Worm (Caenorhabditis elegans) whole organism, L4/young adult: ENCODE results near the gene R01H2.4.

Source experiments
- W03F9.2 ChIP-seq: fragments of 150-350 bp; optimal IDR thresholded peaks from 2 replicates; lab custom pipeline; 2014; ENCODE audit warnings: missing biosample characterization, missing genetic modification characterization
- him-1 ChIP-seq: sonication (generic microtip); optimal IDR thresholded peaks from 2 replicates; lab custom pipeline; 2016; ENCODE audit warnings: missing genotype, missing genetic modification reagents, missing genetic modification characterization, missing compliant biosample characterization

DNA sequence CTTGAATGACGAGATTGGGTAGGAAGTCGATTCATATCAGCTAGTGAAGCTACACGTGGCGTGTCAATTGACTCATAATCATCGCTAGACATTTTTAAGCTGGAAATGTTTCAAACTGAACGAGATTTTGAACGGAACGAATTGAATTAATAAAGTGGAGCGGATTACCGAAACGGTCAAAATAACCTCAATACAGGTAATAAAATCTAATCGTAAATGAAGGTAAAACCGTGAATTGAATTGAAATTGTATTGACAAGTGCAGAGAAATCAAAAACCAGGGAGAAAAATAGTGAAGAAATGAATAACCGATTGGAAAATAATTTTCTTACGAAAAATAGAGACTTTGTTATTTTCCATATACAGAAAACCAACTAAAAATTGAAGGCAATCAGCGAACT, 35.0 kb downstream of the R01H2.4 start, which contains the start of gene cyk-1:
- TF ChIP-seq W03F9.2 (tag; lab: Kevin White, UChicago) (no peak), him-1 (tag; lab: Kevin White, UChicago) (no peak)
